Worm (Caenorhabditis elegans): ENCODE measurements around the gene W02B12.16.

- TF ChIP-seq ref-1 (GFP tag; conservative IDR thresholded peaks at IDR 0.05) (no peak), ztf-23 (GFP tag; IDR thresholded peaks at IDR 0.05) (no peak), cog-1 (tag; optimal IDR thresholded peaks at IDR 0.05) (no peak), klf-2 (GFP tag; conservative IDR thresholded peaks at IDR 0.05) (no peak)
Observed at ce11 chrII:11433942-11434341, 42.4 kb downstream of the W02B12.16 start, which contains the start of gene C05D12.5.
